Fruit fly (Drosophila melanogaster) whole organism, embryonic: ENCODE results near the gene CG10959.

Experiments used
- Bdp1 ChIP-seq: fragments of 200-800 bp; sonication (Bioruptor generic); optimal IDR thresholded peaks from 3 replicates; lab custom pipeline; 2016; ENCODE audit warnings: missing biosample characterization, missing genetic modification characterization
- Bgb ChIP-seq: fragments of 200-800 bp; sonication (Bioruptor generic); IDR thresholded peaks from 2 replicates; pipeline ENCODE4 v1.3.6; 2022; ENCODE audit warnings: missing biosample characterization, missing genetic modification characterization; ENCODE audit not compliant: partially characterized antibody
- BtbVII ChIP-seq: fragments of 200-800 bp; sonication (Bioruptor generic); optimal IDR thresholded peaks from 3 replicates; lab custom pipeline; 2017; ENCODE audit warnings: missing biosample characterization, mild to moderate bottlenecking, missing genetic modification characterization
- Bteb2 ChIP-seq: fragments of 200-800 bp; sonication (Bioruptor generic); optimal IDR thresholded peaks from 2 replicates; lab custom pipeline; 2016; ENCODE audit warnings: missing biosample characterization, missing genetic modification characterization
- CG12104 ChIP-seq: fragments of 200-800 bp; sonication (Bioruptor generic); optimal IDR thresholded peaks from 3 replicates; lab custom pipeline; 2016; ENCODE audit warnings: missing biosample characterization, missing genetic modification characterization
- CG12236 ChIP-seq: fragments of 200-800 bp; sonication (Bioruptor generic); optimal IDR thresholded peaks from 2 replicates; lab custom pipeline; 2016; ENCODE audit warnings: missing biosample characterization, missing genetic modification characterization
- CG15479 ChIP-seq: fragments of 200-800 bp; sonication (Bioruptor generic); optimal IDR thresholded peaks from 3 replicates; lab custom pipeline; 2019; ENCODE audit warnings: missing biosample characterization, mild to moderate bottlenecking, missing genetic modification characterization, moderate library complexity
- CG17361 ChIP-seq: fragments of 200-800 bp; sonication (Bioruptor generic); IDR thresholded peaks from 3 replicates; pipeline ENCODE4 v1.3.6; 2022; ENCODE audit warnings: missing biosample characterization, missing genetic modification characterization
- CG1832 ChIP-seq: fragments of 200-800 bp; sonication (Bioruptor generic); optimal IDR thresholded peaks from 2 replicates; lab custom pipeline; 2017; ENCODE audit warnings: missing biosample characterization, mild to moderate bottlenecking, missing genetic modification characterization, inconsistent platforms
- CG2889 ChIP-seq: fragments of 200-800 bp; sonication (Bioruptor generic); IDR thresholded peaks from 3 replicates; pipeline ENCODE4 v1.3.6; 2022; ENCODE audit warnings: missing biosample characterization, missing genetic modification characterization
- CG31365 ChIP-seq: fragments of 200-800 bp; sonication (Bioruptor generic); optimal IDR thresholded peaks from 2 replicates; lab custom pipeline; 2018; ENCODE audit warnings: missing biosample characterization, mild to moderate bottlenecking, missing genetic modification characterization
- CG33213 ChIP-seq: fragments of 200-800 bp; sonication (Bioruptor generic); optimal IDR thresholded peaks from 3 replicates; lab custom pipeline; 2016; ENCODE audit warnings: missing biosample characterization, missing genetic modification characterization
- CG3847 ChIP-seq: fragments of 200-800 bp; sonication (Bioruptor generic); IDR thresholded peaks from 2 replicates; pipeline ENCODE4 v1.3.6; 2022; ENCODE audit warnings: missing biosample characterization, missing genetic modification characterization
- CG4282 ChIP-seq: fragments of 200-800 bp; sonication (Bioruptor generic); optimal IDR thresholded peaks from 2 replicates; lab custom pipeline; 2016; ENCODE audit warnings: missing biosample characterization, missing genetic modification characterization
- CG4617 ChIP-seq: fragments of 200-800 bp; sonication (Bioruptor generic); optimal IDR thresholded peaks from 3 replicates; lab custom pipeline; 2016; ENCODE audit warnings: missing biosample characterization, missing genetic modification characterization, borderline replicate concordance
- CG4820 ChIP-seq: fragments of 200-800 bp; sonication (Bioruptor generic); optimal IDR thresholded peaks from 3 replicates; lab custom pipeline; 2016; ENCODE audit warnings: missing biosample characterization, missing genetic modification characterization
- CG5953 ChIP-seq: fragments of 200-800 bp; sonication (Bioruptor generic); IDR thresholded peaks from 2 replicates; pipeline ENCODE4 v1.3.6; 2022; ENCODE audit warnings: missing biosample characterization, missing genetic modification characterization
- CG6689 ChIP-seq: fragments of 200-800 bp; sonication (Bioruptor generic); IDR thresholded peaks from 2 replicates; pipeline ENCODE4 v1.3.6; 2022; ENCODE audit warnings: missing biosample characterization, missing genetic modification characterization
- CG8388 ChIP-seq: fragments of 200-800 bp; sonication (Bioruptor generic); optimal IDR thresholded peaks from 2 replicates; lab custom pipeline; 2019; ENCODE audit warnings: missing biosample characterization, mild to moderate bottlenecking, missing genetic modification characterization, moderate library complexity
- CG9932 ChIP-seq: fragments of 200-800 bp; sonication (Bioruptor generic); IDR thresholded peaks from 2 replicates; pipeline ENCODE4 v1.3.6; 2022; ENCODE audit warnings: missing biosample characterization, missing genetic modification characterization
- Fer2 ChIP-seq: fragments of 200-800 bp; sonication (Bioruptor generic); optimal IDR thresholded peaks from 2 replicates; lab custom pipeline; 2018; ENCODE audit warnings: missing biosample characterization, mild to moderate bottlenecking, missing genetic modification characterization, moderate library complexity
- Fer3 ChIP-seq: fragments of 200-800 bp; sonication (Bioruptor generic); optimal IDR thresholded peaks from 2 replicates; lab custom pipeline; 2018; ENCODE audit warnings: missing biosample characterization, mild to moderate bottlenecking, missing genetic modification characterization, moderate library complexity
- Hand ChIP-seq: fragments of 200-800 bp; sonication (Bioruptor generic); optimal IDR thresholded peaks from 2 replicates; lab custom pipeline; 2017; ENCODE audit warnings: mild to moderate bottlenecking, missing biosample characterization, missing genetic modification reagents, missing genetic modification characterization
- Max ChIP-seq: fragments of 200-800 bp; sonication (Bioruptor generic); optimal IDR thresholded peaks from 2 replicates; lab custom pipeline; 2016; ENCODE audit warnings: missing biosample characterization, mild to moderate bottlenecking, missing genetic modification characterization
- Ravus ChIP-seq: fragments of 200-800 bp; sonication (Bioruptor generic); IDR thresholded peaks from 2 replicates; pipeline ENCODE4 v1.3.6; 2022; ENCODE audit warnings: missing biosample characterization, missing genetic modification characterization
- Sry-β ChIP-seq: fragments of 200-800 bp; sonication (Bioruptor generic); optimal IDR thresholded peaks from 2 replicates; lab custom pipeline; 2018; ENCODE audit warnings: missing biosample characterization, mild to moderate bottlenecking, missing genetic modification characterization, moderate library complexity
- Vsx1 ChIP-seq: fragments of 200-800 bp; sonication (Bioruptor generic); optimal IDR thresholded peaks from 2 replicates; lab custom pipeline; 2017; ENCODE audit warnings: missing biosample characterization, mild to moderate bottlenecking, missing genetic modification characterization, missing genetic modification reagents
- YL-1 ChIP-seq: fragments of 200-800 bp; sonication (Bioruptor generic); optimal IDR thresholded peaks from 3 replicates; lab custom pipeline; 2017; ENCODE audit warnings: missing biosample characterization, mild to moderate bottlenecking, missing genetic modification characterization
- al ChIP-seq: fragments of 200-800 bp; sonication (Bioruptor generic); IDR thresholded peaks from 2 replicates; pipeline ENCODE4 v1.3.6; 2022; ENCODE audit warnings: missing biosample characterization, missing genetic modification characterization
- ara ChIP-seq: fragments of 200-800 bp; sonication (Bioruptor generic); IDR thresholded peaks from 2 replicates; pipeline ENCODE4 v1.3.6; 2022; ENCODE audit warnings: missing biosample characterization, missing genetic modification characterization
- br ChIP-seq: fragments of >200 bp; optimal IDR thresholded peaks from 2 replicates; lab custom pipeline; 2017
- ci ChIP-seq: fragments of 200-800 bp; sonication (Bioruptor generic); IDR thresholded peaks from 3 replicates; pipeline ENCODE4 v1.3.6; 2022; ENCODE audit warnings: missing biosample characterization, missing genetic modification characterization
- disco-r ChIP-seq: fragments of 200-800 bp; sonication (Bioruptor generic); optimal IDR thresholded peaks from 2 replicates; lab custom pipeline; 2016; ENCODE audit warnings: missing biosample characterization, missing genetic modification characterization
- gce ChIP-seq: fragments of 200-800 bp; sonication (Bioruptor generic); IDR thresholded peaks from 3 replicates; pipeline ENCODE4 v1.3.6; 2022; ENCODE audit warnings: missing biosample characterization, missing genetic modification characterization
- gcm2 ChIP-seq: fragments of 200-800 bp; sonication (Bioruptor generic); optimal IDR thresholded peaks from 2 replicates; lab custom pipeline; 2016; ENCODE audit warnings: missing biosample characterization, missing genetic modification characterization
- jigr1 ChIP-seq: fragments of 200-800 bp; sonication (Bioruptor generic); IDR thresholded peaks from 3 replicates; pipeline ENCODE4 v1.3.6; 2022; ENCODE audit warnings: missing biosample characterization, missing genetic modification characterization
- mld ChIP-seq: fragments of 200-800 bp; sonication (Bioruptor generic); IDR thresholded peaks from 3 replicates; pipeline ENCODE4 v1.3.6; 2022; ENCODE audit warnings: missing biosample characterization, missing genetic modification characterization; ENCODE audit not compliant: partially characterized antibody
- nau ChIP-seq: fragments of 200-800 bp; sonication (Bioruptor generic); optimal IDR thresholded peaks from 3 replicates; lab custom pipeline; 2017; ENCODE audit warnings: missing biosample characterization, mild to moderate bottlenecking, missing genetic modification characterization, missing genetic modification reagents
- odd ChIP-seq: fragments of 200-800 bp; sonication (Bioruptor generic); optimal IDR thresholded peaks from 2 replicates; lab custom pipeline; 2017; ENCODE audit warnings: missing biosample characterization, mild to moderate bottlenecking, missing genetic modification characterization
- otp ChIP-seq: fragments of 200-800 bp; sonication (Bioruptor generic); IDR thresholded peaks from 3 replicates; pipeline ENCODE4, ENCODE4 v1.3.6; 2022; ENCODE audit warnings: missing biosample characterization, missing genetic modification characterization
- pzg ChIP-seq: fragments of 200-800 bp; sonication (Bioruptor generic); optimal IDR thresholded peaks from 3 replicates; lab custom pipeline; 2018; ENCODE audit warnings: missing biosample characterization, mild to moderate bottlenecking, missing genetic modification characterization, moderate library complexity
- rib ChIP-seq: fragments of 200-800 bp; sonication (Bioruptor generic); IDR thresholded peaks from 2 replicates; pipeline ENCODE4 v1.3.6; 2022; ENCODE audit warnings: missing biosample characterization, missing genetic modification characterization
- sens ChIP-seq: fragments of 200-800 bp; sonication (Bioruptor generic); peaks from one replicate; lab custom pipeline; 2016; ENCODE audit warnings: missing biosample characterization, missing genetic modification characterization
- slou ChIP-seq: fragments of 200-800 bp; sonication (Bioruptor generic); optimal IDR thresholded peaks from 3 replicates; lab custom pipeline; 2016; ENCODE audit warnings: missing biosample characterization, missing genetic modification characterization
- sna ChIP-seq: fragments of 200-800 bp; sonication (Bioruptor generic); IDR thresholded peaks from 2 replicates; pipeline ENCODE4 v1.3.6; 2022; ENCODE audit warnings: missing biosample characterization, missing genetic modification characterization; ENCODE audit not compliant: partially characterized antibody
- tap ChIP-seq: fragments of 200-800 bp; optimal IDR thresholded peaks from 3 replicates; lab custom pipeline; 2019; ENCODE audit warnings: missing biosample characterization, mild to moderate bottlenecking, missing genetic modification characterization, moderate library complexity
- tx ChIP-seq: fragments of 200-800 bp; sonication (Bioruptor generic); optimal IDR thresholded peaks from 2 replicates; lab custom pipeline; 2016; ENCODE audit warnings: missing biosample characterization, missing genetic modification characterization
- vnd ChIP-seq: fragments of 200-800 bp; sonication (Bioruptor generic); IDR thresholded peaks from 3 replicates; pipeline ENCODE4 v1.3.6; 2022; ENCODE audit warnings: missing biosample characterization, missing genetic modification characterization; ENCODE audit not compliant: partially characterized antibody
- vvl ChIP-seq: fragments of 200-800 bp; sonication (Bioruptor generic); IDR thresholded peaks from 2 replicates; pipeline ENCODE4 v1.3.6; 2022; ENCODE audit warnings: missing biosample characterization, missing genetic modification characterization
- yki ChIP-seq: fragments of >200 bp; optimal IDR thresholded peaks from 3 replicates; lab custom pipeline; 2018
- z ChIP-seq: fragments of 200-800 bp; sonication (Bioruptor generic); IDR thresholded peaks from 3 replicates; pipeline ENCODE4 v1.3.6; 2022; ENCODE audit warnings: missing biosample characterization, missing genetic modification characterization

CG10959 gene

dm6 chrX:8100026-8100825 lies 48.4 kb upstream of the CG10959 start (continued):
- peak; percentile 86 for TF ChIP-seq gce (GFP tag; lab: Robert Waterston, UW)
- peak; percentile 86 for TF ChIP-seq CG6689 (GFP tag; lab: Robert Waterston, UW)
- no peak for TF ChIP-seq mld (GFP tag; lab: Robert Waterston, UW)
- TF ChIP-seq jigr1 (GFP tag; lab: Robert Waterston, UW): peak; percentile 67; the same call in 1 of the 3 replicates
- peak; percentile 82 for TF ChIP-seq Fer3 (tag; lab: Kevin White, UChicago)
- no peak for TF ChIP-seq CG15479 (GFP tag; lab: Kevin White, UChicago)
- peak; percentile 92 for TF ChIP-seq vvl
- TF ChIP-seq z: no peak
- no peak for TF ChIP-seq CG12236 (GFP tag; lab: Kevin White, UChicago)
- no peak for TF ChIP-seq pzg
- peak; percentile 78 for TF ChIP-seq rib (GFP tag; lab: Robert Waterston, UW)
- TF ChIP-seq CG1832 (GFP tag; lab: Kevin White, UChicago): peak; percentile 33
- peak; percentile 60 for TF ChIP-seq CG4820 (GFP tag; lab: Kevin White, UChicago)
- TF ChIP-seq Bgb (GFP tag; lab: Robert Waterston, UW): no peak
- no peak for TF ChIP-seq sna (GFP tag; lab: Robert Waterston, UW)
- TF ChIP-seq CG4617 (GFP tag; lab: Kevin White, UChicago): peak; percentile 26
- TF ChIP-seq tx (GFP tag; lab: Kevin White, UChicago): peak; percentile 8
- peak; percentile 67; the same call in 1 of the 2 replicates for TF ChIP-seq Ravus
- TF ChIP-seq Max (GFP tag; lab: Kevin White, UChicago): peak; percentile 68
- TF ChIP-seq sens: peak; percentile 93
- peak; percentile 57 for TF ChIP-seq Bteb2 (GFP tag; lab: Kevin White, UChicago)
- TF ChIP-seq BtbVII: peak; percentile 81
- peak; percentile 74 for TF ChIP-seq nau (GFP tag; lab: Kevin White, UChicago)
- no peak for TF ChIP-seq CG33213 (GFP tag; lab: Kevin White, UChicago)
- TF ChIP-seq YL-1: peak; percentile 36
- peak; percentile 82 for TF ChIP-seq ara (GFP tag; lab: Robert Waterston, UW)
- peak; percentile 37 for TF ChIP-seq CG31365
- TF ChIP-seq CG2889 (GFP tag; lab: Robert Waterston, UW): peak; percentile 73
- peak; percentile 72 for TF ChIP-seq CG9932
- TF ChIP-seq CG12104 (GFP tag; lab: Kevin White, UChicago): peak; percentile 68
- peak; percentile 81 for TF ChIP-seq CG8388 (GFP tag; lab: Kevin White, UChicago)
- peak; percentile 82 for TF ChIP-seq otp (GFP tag; lab: Robert Waterston, UW)
- TF ChIP-seq disco-r (GFP tag; lab: Kevin White, UChicago): no peak
- TF ChIP-seq Bdp1: peak; percentile 31
- peak; percentile 12 for TF ChIP-seq Sry-β (GFP tag; lab: Kevin White, UChicago)
- TF ChIP-seq CG4282 (GFP tag; lab: Kevin White, UChicago): no peak
- peak; percentile 62 for TF ChIP-seq Vsx1 (GFP tag; lab: Kevin White, UChicago)
- peak; percentile 81 for TF ChIP-seq CG3847 (GFP tag; lab: Robert Waterston, UW)
- TF ChIP-seq slou: peak; percentile 33
- TF ChIP-seq vnd (GFP tag; lab: Robert Waterston, UW): no peak
- peak; percentile 81 for TF ChIP-seq tap
- no peak for TF ChIP-seq br (lab: Kevin White, UChicago)
- TF ChIP-seq CG5953 (GFP tag; lab: Robert Waterston, UW): peak; percentile 74
- TF ChIP-seq Fer2 (tag; lab: Kevin White, UChicago): no peak
- no peak for TF ChIP-seq yki (lab: Kevin White, UChicago)
- peak; percentile 66 for TF ChIP-seq odd (GFP tag; lab: Kevin White, UChicago)
- TF ChIP-seq CG17361 (GFP tag; lab: Robert Waterston, UW): peak; percentile 85
- peak; percentile 84 for TF ChIP-seq Hand (GFP tag; lab: Kevin White, UChicago)
- peak; percentile 4 for TF ChIP-seq gcm2 (GFP tag; lab: Kevin White, UChicago)
- peak; percentile 95 for TF ChIP-seq ci (GFP tag; lab: Robert Waterston, UW)
- TF ChIP-seq al: peak; percentile 73
